Fruit fly (Drosophila melanogaster) whole organism, embryonic: ENCODE data around the gene Atg12.

ENCODE experiments used
- B-H1 ChIP-seq: fragments of 200-800 bp; sonication (Bioruptor generic); IDR thresholded peaks from 3 replicates; pipeline ENCODE4 v1.3.6; 2022; ENCODE audit warnings: missing biosample characterization, missing genetic modification characterization
- C15 ChIP-seq: fragments of 200-800 bp; sonication (Bioruptor generic); IDR thresholded peaks from 3 replicates; pipeline ENCODE4 v1.3.6; 2022; ENCODE audit warnings: missing biosample characterization, missing genetic modification characterization
- CG11696 ChIP-seq: fragments of 200-800 bp; sonication (Bioruptor generic); IDR thresholded peaks from 2 replicates; pipeline ENCODE4 v1.3.6; 2022; ENCODE audit warnings: missing biosample characterization, missing genetic modification characterization
- CG12155 ChIP-seq: fragments of 200-800 bp; sonication (Bioruptor generic); optimal IDR thresholded peaks from 3 replicates; lab custom pipeline; 2016; ENCODE audit warnings: missing biosample characterization, missing genetic modification characterization
- CG13894 ChIP-seq: fragments of 200-800 bp; sonication (Bioruptor generic); optimal IDR thresholded peaks from 3 replicates; lab custom pipeline; 2018; ENCODE audit warnings: missing biosample characterization, mild to moderate bottlenecking, missing genetic modification characterization, moderate library complexity
- CG18476 ChIP-seq: fragments of 200-800 bp; sonication (Bioruptor generic); optimal IDR thresholded peaks from 2 replicates; lab custom pipeline; 2016; ENCODE audit warnings: missing biosample characterization, mild to moderate bottlenecking, missing genetic modification characterization
- CG18599 ChIP-seq: fragments of 200-800 bp; sonication (Bioruptor generic); optimal IDR thresholded peaks from 3 replicates; lab custom pipeline; 2017; ENCODE audit warnings: missing biosample characterization, missing genetic modification characterization, mild to moderate bottlenecking, moderate library complexity, missing genetic modification reagents
- CG2712 ChIP-seq: fragments of 200-800 bp; optimal IDR thresholded peaks from 3 replicates; lab custom pipeline; 2019; ENCODE audit warnings: missing biosample characterization, mild to moderate bottlenecking, missing genetic modification characterization, moderate library complexity
- CG3065 ChIP-seq: fragments of 200-800 bp; sonication (Bioruptor generic); optimal IDR thresholded peaks from 2 replicates; lab custom pipeline; 2016; ENCODE audit warnings: missing biosample characterization, missing genetic modification characterization
- CG31388 ChIP-seq: fragments of 200-800 bp; sonication (Bioruptor generic); optimal IDR thresholded peaks from 2 replicates; lab custom pipeline; 2016; ENCODE audit warnings: missing biosample characterization, missing genetic modification characterization
- CG33213 ChIP-seq: fragments of 200-800 bp; sonication (Bioruptor generic); optimal IDR thresholded peaks from 3 replicates; lab custom pipeline; 2016; ENCODE audit warnings: missing biosample characterization, missing genetic modification characterization
- CG3726 ChIP-seq: fragments of 200-800 bp; sonication (Bioruptor generic); IDR thresholded peaks from 3 replicates; pipeline ENCODE4, ENCODE4 v1.3.6; 2022; ENCODE audit warnings: missing biosample characterization, missing genetic modification characterization
- CG3847 ChIP-seq: fragments of 200-800 bp; sonication (Bioruptor generic); IDR thresholded peaks from 2 replicates; pipeline ENCODE4 v1.3.6; 2022; ENCODE audit warnings: missing biosample characterization, missing genetic modification characterization
- CG6765 ChIP-seq: fragments of 200-800 bp; sonication (Bioruptor generic); optimal IDR thresholded peaks from 3 replicates; lab custom pipeline; 2017; ENCODE audit warnings: missing biosample characterization, mild to moderate bottlenecking, missing genetic modification characterization
- CG8765 ChIP-seq: fragments of 200-800 bp; sonication (Bioruptor generic); IDR thresholded peaks from 2 replicates; pipeline ENCODE4 v1.3.6; 2022; ENCODE audit warnings: missing biosample characterization, missing genetic modification characterization
- CG9932 ChIP-seq: fragments of 200-800 bp; sonication (Bioruptor generic); IDR thresholded peaks from 2 replicates; pipeline ENCODE4 v1.3.6; 2022; ENCODE audit warnings: missing biosample characterization, missing genetic modification characterization
- CHES-1-like ChIP-seq: fragments of 200-800 bp; sonication (Bioruptor generic); optimal IDR thresholded peaks from 2 replicates; lab custom pipeline; 2016; ENCODE audit warnings: missing biosample characterization, missing genetic modification characterization
- Deaf1 ChIP-seq: fragments of 200-800 bp; optimal IDR thresholded peaks from 3 replicates; lab custom pipeline; 2019; ENCODE audit warnings: missing biosample characterization, mild to moderate bottlenecking, missing genetic modification characterization, moderate library complexity
- Dek ChIP-seq: fragments of 200-800 bp; sonication (Bioruptor generic); optimal IDR thresholded peaks from 3 replicates; lab custom pipeline; 2019; ENCODE audit warnings: missing biosample characterization, mild to moderate bottlenecking, missing genetic modification characterization, moderate library complexity
- ERR ChIP-seq: fragments of 200-800 bp; sonication (Bioruptor generic); optimal IDR thresholded peaks from 2 replicates; lab custom pipeline; 2016; ENCODE audit warnings: missing biosample characterization, missing genetic modification characterization
- HmgZ ChIP-seq: fragments of 200-800 bp; sonication (Bioruptor generic); optimal IDR thresholded peaks from 2 replicates; lab custom pipeline; 2018; ENCODE audit warnings: missing biosample characterization, mild to moderate bottlenecking, missing genetic modification characterization
- Hmr ChIP-seq: fragments of 200-800 bp; sonication (Bioruptor generic); optimal IDR thresholded peaks from 3 replicates; lab custom pipeline; 2017; ENCODE audit warnings: mild to moderate bottlenecking, missing biosample characterization, missing genetic modification reagents, missing genetic modification characterization
- Hsf ChIP-seq: fragments of 200-800 bp; sonication (Bioruptor generic); optimal IDR thresholded peaks from 3 replicates; lab custom pipeline; 2016; ENCODE audit warnings: missing biosample characterization, missing genetic modification characterization
- Lhr ChIP-seq: fragments of 200-800 bp; sonication (Bioruptor generic); optimal IDR thresholded peaks from 3 replicates; lab custom pipeline; 2017; ENCODE audit warnings: mild to moderate bottlenecking, missing biosample characterization, missing genetic modification reagents, missing genetic modification characterization
- Sox100B ChIP-seq: fragments of 200-800 bp; sonication (Bioruptor generic); optimal IDR thresholded peaks from 3 replicates; lab custom pipeline; 2018; ENCODE audit warnings: missing biosample characterization, mild to moderate bottlenecking, missing genetic modification characterization
- Spps ChIP-seq: fragments of 200-800 bp; sonication (Bioruptor generic); optimal IDR thresholded peaks from 2 replicates; lab custom pipeline; 2018; ENCODE audit warnings: missing biosample characterization, mild to moderate bottlenecking, missing genetic modification characterization
- Ssrp ChIP-seq: fragments of 200-800 bp; sonication (Bioruptor generic); optimal IDR thresholded peaks from 2 replicates; lab custom pipeline; 2018; ENCODE audit warnings: missing biosample characterization, mild to moderate bottlenecking, missing genetic modification characterization, moderate library complexity
- Trl ChIP-seq, 3 experiments: fragments of >200 bp in 2 of 3; fragments of 200-800 bp in 1 of 3; sonication (Bioruptor generic) in 1 of 3; optimal IDR thresholded peaks; 2 replicates in 1 of 3; 3 replicates in 2 of 3; lab custom pipeline; 2016 to 2017; ENCODE audit warnings: missing biosample characterization in 1 of 3, missing genetic modification characterization in 1 of 3
- ac ChIP-seq: fragments of 200-800 bp; sonication (Bioruptor generic); optimal IDR thresholded peaks from 3 replicates; lab custom pipeline; 2017; ENCODE audit warnings: missing biosample characterization, mild to moderate bottlenecking, missing genetic modification characterization
- al ChIP-seq: fragments of 200-800 bp; sonication (Bioruptor generic); IDR thresholded peaks from 2 replicates; pipeline ENCODE4 v1.3.6; 2022; ENCODE audit warnings: missing biosample characterization, missing genetic modification characterization
- ato ChIP-seq: fragments of 200-800 bp; sonication (Bioruptor generic); IDR thresholded peaks from 2 replicates; pipeline ENCODE4 v1.3.6; 2022; ENCODE audit warnings: missing biosample characterization, missing genetic modification characterization; ENCODE audit not compliant: partially characterized antibody
- dan ChIP-seq: fragments of 200-800 bp; sonication (Bioruptor generic); IDR thresholded peaks from 2 replicates; pipeline ENCODE4 v1.3.6; 2022; ENCODE audit warnings: missing biosample characterization, missing genetic modification characterization
- emc ChIP-seq: fragments of 200-800 bp; sonication (Bioruptor generic); optimal IDR thresholded peaks from 2 replicates; lab custom pipeline; 2016; ENCODE audit warnings: missing biosample characterization, missing genetic modification characterization
- esg ChIP-seq: fragments of 200-800 bp; sonication (Bioruptor generic); conservative IDR thresholded peaks from 2 replicates; pipeline ENCODE4 v1.3.6; 2022; ENCODE audit warnings: missing biosample characterization, missing genetic modification characterization
- ewg ChIP-seq: fragments of 200-800 bp; sonication (Bioruptor generic); optimal IDR thresholded peaks from 3 replicates; lab custom pipeline; 2017; ENCODE audit warnings: mild to moderate bottlenecking, missing biosample characterization, missing genetic modification reagents, missing genetic modification characterization
- fru ChIP-seq: fragments of >200 bp; optimal IDR thresholded peaks from 2 replicates; lab custom pipeline; 2017
- grau ChIP-seq: fragments of 200-800 bp; optimal IDR thresholded peaks from 3 replicates; lab custom pipeline; 2019; ENCODE audit warnings: missing biosample characterization, mild to moderate bottlenecking, missing genetic modification characterization, moderate library complexity
- gsb-n ChIP-seq: fragments of 200-800 bp; sonication (Bioruptor generic); optimal IDR thresholded peaks from 3 replicates; lab custom pipeline; 2018; ENCODE audit warnings: missing biosample characterization, mild to moderate bottlenecking, missing genetic modification characterization
- ham ChIP-seq: fragments of 200-800 bp; sonication (Bioruptor generic); IDR thresholded peaks from 2 replicates; pipeline ENCODE4 v1.3.6; 2022; ENCODE audit warnings: missing biosample characterization, missing genetic modification characterization
- inv ChIP-seq: fragments of 200-800 bp; sonication (Bioruptor generic); IDR thresholded peaks from 2 replicates; pipeline ENCODE4 v1.3.6; 2022; ENCODE audit warnings: missing biosample characterization, missing genetic modification characterization; ENCODE audit not compliant: partially characterized antibody
- mld ChIP-seq: fragments of 200-800 bp; sonication (Bioruptor generic); IDR thresholded peaks from 3 replicates; pipeline ENCODE4 v1.3.6; 2022; ENCODE audit warnings: missing biosample characterization, missing genetic modification characterization; ENCODE audit not compliant: partially characterized antibody
- peb ChIP-seq: fragments of 200-800 bp; sonication (Bioruptor generic); IDR thresholded peaks from 2 replicates; pipeline ENCODE4 v1.3.6; 2022; ENCODE audit warnings: missing biosample characterization, missing genetic modification characterization
- sc ChIP-seq, 3 experiments: fragments of >200 bp in 2 of 3; fragments of 200-800 bp in 1 of 3; sonication (Bioruptor generic) in 1 of 3; optimal IDR thresholded peaks; 2 replicates in 2 of 3; 3 replicates in 1 of 3; lab custom pipeline; 2017; ENCODE audit warnings: mild to moderate bottlenecking in 1 of 3, missing biosample characterization in 1 of 3, missing genetic modification characterization in 1 of 3, missing genetic modification reagents in 1 of 3
- sim ChIP-seq: fragments of 200-800 bp; sonication (Bioruptor generic); IDR thresholded peaks from 2 replicates; pipeline ENCODE4 v1.3.6; 2022; ENCODE audit warnings: missing biosample characterization, missing genetic modification characterization
- tin ChIP-seq: fragments of 200-800 bp; sonication (Bioruptor generic); optimal IDR thresholded peaks from 3 replicates; lab custom pipeline; 2016; ENCODE audit warnings: missing biosample characterization, missing genetic modification characterization
- trem ChIP-seq: fragments of 200-800 bp; optimal IDR thresholded peaks from 3 replicates; lab custom pipeline; 2019; ENCODE audit warnings: missing biosample characterization, mild to moderate bottlenecking, missing genetic modification characterization, moderate library complexity
- tup ChIP-seq: fragments of 200-800 bp; sonication (Bioruptor generic); optimal IDR thresholded peaks from 2 replicates; lab custom pipeline; 2016; ENCODE audit warnings: missing biosample characterization, mild to moderate bottlenecking, missing genetic modification characterization, moderate library complexity
- usp ChIP-seq: fragments of >200 bp; optimal IDR thresholded peaks from 2 replicates; lab custom pipeline; 2017; ENCODE audit warnings: missing biosample characterization, missing genetic modification characterization

Atg12 gene

dm6 chr3L:12111081-12111958, 25.4 kb upstream of the Atg12 start (continued):
- TF ChIP-seq sim (GFP tag; lab: Robert Waterston, UW) (peak; percentile 51; the same call in 1 of the 2 replicates), Hsf (GFP tag; lab: Kevin White, UChicago) (peak; percentile 49), Spps (tag; lab: Kevin White, UChicago) (peak; percentile 95), usp (GFP tag; lab: Kevin White, UChicago) (no peak), CG18476 (GFP tag; lab: Kevin White, UChicago) (peak; percentile 23), ato (GFP tag; lab: Robert Waterston, UW) (no peak), inv (GFP tag; lab: Robert Waterston, UW) (no peak), fru (no peak), trem (peak; percentile 91), gsb-n (tag; lab: Kevin White, UChicago) (peak; percentile 88), Hmr (no peak), tup (GFP tag; lab: Kevin White, UChicago) (no peak), Sox100B (GFP tag; lab: Kevin White, UChicago) (peak; percentile 90), ham (GFP tag; lab: Robert Waterston, UW) (no peak), ewg (GFP tag; lab: Kevin White, UChicago) (peak; percentile 64), CG3726 (peak; percentile 63; the same call in 1 of the 3 replicates), Trl (optimal IDR thresholded peaks at IDR 0.05; lab: Kevin White, UChicago) (peak; percentile 53 to 75), Trl (GFP tag; optimal IDR thresholded peaks at IDR 0.05; lab: Kevin White, UChicago) (peak; percentile 25), CG9932 (GFP tag; lab: Robert Waterston, UW) (no peak; the same call in 1 of the 2 replicates), CG3065 (GFP tag; lab: Kevin White, UChicago) (peak; percentile 54), dan (GFP tag; lab: Robert Waterston, UW) (no peak), CG3847 (GFP tag; lab: Robert Waterston, UW) (peak; percentile 30; the same call in 1 of the 2 replicates), CG11696 (GFP tag; lab: Robert Waterston, UW) (no peak), CG2712 (tag; lab: Kevin White, UChicago) (peak; percentile 97), C15 (GFP tag; lab: Robert Waterston, UW) (no peak), tin (GFP tag; lab: Kevin White, UChicago) (peak; percentile 57), sc (optimal IDR thresholded peaks at IDR 0.05; lab: Kevin White, UChicago) (no peak), sc (GFP tag; optimal IDR thresholded peaks at IDR 0.05; lab: Kevin White, UChicago) (peak; percentile 78), esg (GFP tag; lab: Robert Waterston, UW) (peak; percentile 74), Ssrp (tag; lab: Kevin White, UChicago) (peak; percentile 93), mld (GFP tag; lab: Robert Waterston, UW) (no peak), Lhr (GFP tag; lab: Kevin White, UChicago) (peak; percentile 11), CG12155 (GFP tag; lab: Kevin White, UChicago) (peak; percentile 44), CG6765 (GFP tag; lab: Kevin White, UChicago) (peak; percentile 24), B-H1 (GFP tag; lab: Robert Waterston, UW) (0 out of 3 replicates have a peak, but pooled peaks have one; percentile 54), peb (GFP tag; lab: Robert Waterston, UW) (peak; percentile 34; the same call in 1 of the 2 replicates), emc (GFP tag; lab: Kevin White, UChicago) (no peak), CHES-1-like (GFP tag; lab: Kevin White, UChicago) (peak; percentile 6), HmgZ (tag; lab: Kevin White, UChicago) (peak; percentile 21), CG18599 (GFP tag; lab: Kevin White, UChicago) (no peak), al (peak; percentile 52), CG8765 (GFP tag; lab: Robert Waterston, UW) (no peak), ac (GFP tag; lab: Kevin White, UChicago) (no peak), CG31388 (no peak), CG33213 (no peak), ERR (GFP tag; lab: Kevin White, UChicago) (no peak), Deaf1 (peak; percentile 70), CG13894 (no peak), grau (tag; lab: Kevin White, UChicago) (peak; percentile 92), Dek (tag; lab: Kevin White, UChicago) (peak; percentile 66)
